Fruit fly (Drosophila melanogaster): ENCODE data around the gene Smg6.

Gene Smg6

DNA sequence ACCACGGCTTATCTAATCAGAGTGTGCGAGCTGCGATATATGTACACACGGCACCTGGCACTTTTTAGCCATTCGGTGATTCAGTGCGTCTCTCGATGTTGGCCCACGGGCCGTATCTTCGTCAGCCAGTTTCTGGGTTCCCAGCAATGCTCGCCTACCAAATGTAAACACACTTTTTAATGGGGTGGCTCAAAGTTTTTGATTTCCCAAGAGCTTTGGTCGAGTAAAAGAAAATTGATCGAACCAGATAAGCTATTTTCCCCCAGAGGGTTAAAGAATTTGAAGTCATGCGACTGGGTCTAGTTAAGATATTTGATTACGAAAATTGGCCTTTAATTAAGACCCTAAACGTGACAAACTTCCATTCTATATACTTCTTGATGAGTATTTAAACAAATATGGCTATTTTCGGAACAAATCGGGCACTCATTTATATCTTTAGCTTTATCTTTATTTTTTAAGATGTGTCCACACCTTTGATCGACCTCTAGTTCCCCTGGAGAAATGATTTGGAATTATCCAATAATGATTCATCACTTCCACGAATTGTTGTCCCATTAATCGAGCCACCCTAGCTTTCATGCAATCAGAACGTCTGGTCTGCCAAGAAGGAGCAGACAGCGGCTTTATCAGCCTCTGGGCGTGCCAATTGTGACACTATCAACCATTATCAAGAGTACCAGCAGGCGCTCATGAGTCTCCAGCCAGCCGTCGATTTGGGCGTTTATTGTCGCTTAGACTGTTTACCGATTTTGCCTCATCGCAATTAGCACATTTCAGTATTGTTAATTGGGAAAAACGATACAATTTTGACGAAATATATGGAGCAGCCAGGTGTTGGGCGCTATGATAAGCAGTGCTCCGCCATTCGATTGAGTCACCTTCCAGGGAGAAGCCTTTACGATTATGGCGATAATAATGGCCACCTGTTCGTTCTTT, 5.7 kb downstream of the Smg6 start (continued):
- TF ChIP-seq CG10321 (GFP tag; IDR thresholded peaks at IDR 0.05) (no peak), CG15696 (tag; optimal IDR thresholded peaks at IDR 0.05) (no peak), pfk (GFP tag; optimal IDR thresholded peaks at IDR 0.05) (peak; percentile 10), CHES-1-like (GFP tag; optimal IDR thresholded peaks at IDR 0.05) (no peak), YL-1 (GFP tag; optimal IDR thresholded peaks at IDR 0.05) (peak; percentile 23), CG31224 (GFP tag; IDR thresholded peaks at IDR 0.05) (peak; percentile 99), sug (tag; optimal IDR thresholded peaks at IDR 0.05) (peak; percentile 70), Doc3 (GFP tag; IDR thresholded peaks at IDR 0.05; ENCODE audit: partially characterized antibody) (no peak), row (GFP tag; IDR thresholded peaks at IDR 0.05) (peak; percentile 66), CG5953 (GFP tag; IDR thresholded peaks at IDR 0.05) (no peak), NFAT (GFP tag; IDR thresholded peaks at IDR 0.05) (peak; percentile 20; the same call in 1 of the 2 replicates), mam (GFP tag; optimal IDR thresholded peaks at IDR 0.05) (peak; percentile 65), CG8765 (GFP tag; IDR thresholded peaks at IDR 0.05) (no peak), CG13624 (GFP tag; optimal IDR thresholded peaks at IDR 0.05) (peak; percentile 20), Meics (GFP tag; optimal IDR thresholded peaks at IDR 0.05) (peak; percentile 75), dpn (GFP tag; optimal IDR thresholded peaks at IDR 0.05) (peak in 1 of 2 experiments; percentile 45), Abd-B (GFP tag; optimal IDR thresholded peaks at IDR 0.05) (no peak), ci (GFP tag; IDR thresholded peaks at IDR 0.05) (peak; percentile 40; the same call in 2 of the 3 replicates), CG6654 (GFP tag; optimal IDR thresholded peaks at IDR 0.05) (no peak), CG18011 (GFP tag; optimal IDR thresholded peaks at IDR 0.05) (peak; percentile 12), Pdp1 (GFP tag; optimal IDR thresholded peaks at IDR 0.05) (peak in 1 of 2 experiments; percentile 8), CG8944 (GFP tag; optimal IDR thresholded peaks at IDR 0.05) (no peak), slbo (GFP tag; IDR thresholded peaks at IDR 0.05) (peak; percentile 26; the same call in 1 of the 2 replicates), Nf-YB (GFP tag; optimal IDR thresholded peaks at IDR 0.05) (peak; percentile 26), CG6175 (GFP tag; IDR thresholded peaks at IDR 0.05) (no peak), Rfx (GFP tag; IDR thresholded peaks at IDR 0.05) (peak; percentile 47; the same call in 1 of the 2 replicates), CG15011 (GFP tag; optimal IDR thresholded peaks at IDR 0.05) (no peak), exex (tag; optimal IDR thresholded peaks at IDR 0.05) (peak; percentile 99), vvl (GFP tag; IDR thresholded peaks at IDR 0.05) (no peak), HLH3B (GFP tag; IDR thresholded peaks at IDR 0.05) (no peak), lilli (GFP tag; optimal IDR thresholded peaks at IDR 0.05) (peak; percentile 62), NC2α (GFP tag; optimal IDR thresholded peaks at IDR 0.05) (no peak), lov (optimal IDR thresholded peaks at IDR 0.05) (no peak), lov (GFP tag; IDR thresholded peaks at IDR 0.05) (no peak), CG10462 (GFP tag; optimal IDR thresholded peaks at IDR 0.05) (no peak), pho (GFP tag; optimal IDR thresholded peaks at IDR 0.05) (peak; percentile 44), PHDP (tag; optimal IDR thresholded peaks at IDR 0.05) (peak; percentile 43), kni (GFP tag; optimal IDR thresholded peaks at IDR 0.05) (no peak), CG4404 (GFP tag; IDR thresholded peaks at IDR 0.05) (no peak), CG9876 (GFP tag; optimal IDR thresholded peaks at IDR 0.05) (no peak), CG4328 (GFP tag; optimal IDR thresholded peaks at IDR 0.05) (peak; percentile 23), dysf (GFP tag; IDR thresholded peaks at IDR 0.05) (peak; percentile 52; the same call in 2 of the 3 replicates), Lim3 (GFP tag; IDR thresholded peaks at IDR 0.05) (no peak), az2 (GFP tag; optimal IDR thresholded peaks at IDR 0.05) (peak; percentile 2), CG9609 (GFP tag; optimal IDR thresholded peaks at IDR 0.05) (peak; percentile 9), bsh (GFP tag; optimal IDR thresholded peaks at IDR 0.05) (no peak), fd102C (GFP tag; optimal IDR thresholded peaks at IDR 0.05) (no peak), CG17829 (tag; optimal IDR thresholded peaks at IDR 0.05) (peak; percentile 4), slou (GFP tag; optimal IDR thresholded peaks at IDR 0.05) (no peak)

All from whole organism, embryonic.